Fruit fly (Drosophila melanogaster) whole organism, prepupa: Measurements from ENCODE around the gene CG42781.
A peak's percentile ranks its signal among the peaks of the same experiment; 100 is the strongest.

ENCODE experiments used
- Blimp-1 ChIP-seq: fragments of 200-800 bp; sonication (Bioruptor generic); optimal IDR thresholded peaks from 3 replicates; lab custom pipeline; 2017; ENCODE audit warnings: missing biosample characterization, missing genetic modification characterization, mild to moderate bottlenecking, moderate library complexity, missing genetic modification reagents
- CG1621 ChIP-seq: fragments of 200-800 bp; sonication (Bioruptor generic); optimal IDR thresholded peaks from 3 replicates; lab custom pipeline; 2018; ENCODE audit warnings: missing biosample characterization, mild to moderate bottlenecking, missing genetic modification characterization
- CG3032 ChIP-seq: fragments of 200-800 bp; optimal IDR thresholded peaks from 2 replicates; lab custom pipeline; 2019; ENCODE audit warnings: missing biosample characterization, mild to moderate bottlenecking, missing genetic modification characterization, moderate library complexity
- CG34406 ChIP-seq: fragments of 200-800 bp; sonication (Bioruptor generic); optimal IDR thresholded peaks from 3 replicates; lab custom pipeline; 2016; ENCODE audit warnings: missing biosample characterization, missing genetic modification characterization
- CG6854 ChIP-seq: fragments of 200-800 bp; sonication (Bioruptor generic); optimal IDR thresholded peaks from 2 replicates; lab custom pipeline; 2017; ENCODE audit warnings: missing biosample characterization, mild to moderate bottlenecking, missing genetic modification characterization
- CG7368 ChIP-seq: fragments of 200-800 bp; sonication (Bioruptor generic); optimal IDR thresholded peaks from 3 replicates; lab custom pipeline; 2016; ENCODE audit warnings: missing biosample characterization, missing genetic modification characterization
- CG8119 ChIP-seq: fragments of 200-800 bp; sonication (Bioruptor generic); IDR thresholded peaks from 3 replicates; pipeline ENCODE4 v1.3.6; 2022; ENCODE audit warnings: missing biosample characterization, missing genetic modification characterization
- Ets21C ChIP-seq: fragments of 200-800 bp; sonication (Bioruptor generic); optimal IDR thresholded peaks from 3 replicates; lab custom pipeline; 2016; ENCODE audit warnings: missing biosample characterization, missing genetic modification characterization
- Ets96B ChIP-seq: fragments of 200-800 bp; optimal IDR thresholded peaks from 2 replicates; lab custom pipeline; 2019; ENCODE audit warnings: missing biosample characterization, mild to moderate bottlenecking, missing genetic modification characterization, moderate library complexity
- Hr38 ChIP-seq: sonication (Bioruptor generic); optimal IDR thresholded peaks from 2 replicates; lab custom pipeline; 2016; ENCODE audit warnings: missing biosample characterization, missing genetic modification characterization
- Hr39 ChIP-seq: fragments of 200-800 bp; sonication (Bioruptor generic); optimal IDR thresholded peaks from 2 replicates; lab custom pipeline; 2016; ENCODE audit warnings: missing biosample characterization, missing genetic modification characterization
- Hr4 ChIP-seq: fragments of 200-800 bp; sonication (Bioruptor generic); optimal IDR thresholded peaks from 3 replicates; lab custom pipeline; 2016; ENCODE audit warnings: missing biosample characterization, missing genetic modification characterization
- Lpt ChIP-seq: fragments of 200-800 bp; sonication (Bioruptor generic); optimal IDR thresholded peaks from 3 replicates; lab custom pipeline; 2016; ENCODE audit warnings: missing biosample characterization, missing genetic modification characterization
- Sox14 ChIP-seq: fragments of 200-800 bp; sonication (Bioruptor generic); optimal IDR thresholded peaks from 3 replicates; lab custom pipeline; 2016; ENCODE audit warnings: missing biosample characterization, missing genetic modification characterization
- achi ChIP-seq: fragments of 200-800 bp; sonication (Bioruptor generic); optimal IDR thresholded peaks from 3 replicates; lab custom pipeline; 2016; ENCODE audit warnings: missing biosample characterization, missing genetic modification characterization
- cyc ChIP-seq: fragments of 200-800 bp; sonication (Bioruptor generic); optimal IDR thresholded peaks from 3 replicates; lab custom pipeline; 2016; ENCODE audit warnings: missing biosample characterization, missing genetic modification characterization
- fd59A ChIP-seq: fragments of 200-800 bp; sonication (Bioruptor generic); optimal IDR thresholded peaks from 2 replicates; lab custom pipeline; 2017; ENCODE audit warnings: missing biosample characterization, mild to moderate bottlenecking, missing genetic modification characterization, missing genetic modification reagents
- fd85E ChIP-seq: fragments of 200-800 bp; sonication (Bioruptor generic); optimal IDR thresholded peaks from 3 replicates; lab custom pipeline; 2016; ENCODE audit warnings: missing biosample characterization, missing genetic modification characterization
- fkh ChIP-seq: fragments of 200-800 bp; sonication (Bioruptor generic); optimal IDR thresholded peaks from 3 replicates; lab custom pipeline; 2017; ENCODE audit warnings: missing biosample characterization, mild to moderate bottlenecking, missing genetic modification characterization, moderate library complexity
- lz ChIP-seq: fragments of 200-800 bp; sonication (Bioruptor generic); optimal IDR thresholded peaks from 3 replicates; lab custom pipeline; 2016; ENCODE audit warnings: missing biosample characterization, missing genetic modification characterization
- pdm3 ChIP-seq: fragments of 200-800 bp; sonication (Bioruptor generic); optimal IDR thresholded peaks from 3 replicates; lab custom pipeline; 2016; ENCODE audit warnings: missing biosample characterization, missing genetic modification characterization
- spab ChIP-seq: fragments of 200-800 bp; sonication (Bioruptor generic); optimal IDR thresholded peaks from 2 replicates; lab custom pipeline; 2017; ENCODE audit warnings: missing biosample characterization, mild to moderate bottlenecking, missing genetic modification characterization, missing genetic modification reagents
- svp ChIP-seq: fragments of 200-800 bp; sonication (Bioruptor generic); peaks from one replicate; lab custom pipeline; 2016; ENCODE audit warnings: missing biosample characterization, missing genetic modification characterization
- topi ChIP-seq: fragments of 200-800 bp; sonication (Bioruptor generic); optimal IDR thresholded peaks from 3 replicates; lab custom pipeline; 2016; ENCODE audit warnings: missing biosample characterization, missing genetic modification characterization
- vri ChIP-seq: fragments of 200-800 bp; sonication (Bioruptor generic); optimal IDR thresholded peaks from 3 replicates; lab custom pipeline; 2016; ENCODE audit warnings: missing biosample characterization, mild to moderate bottlenecking, missing genetic modification characterization

Gene CG42781

dm6 chrX:7333858-7334800 is 48.7 kb downstream of the CG42781 start (continued):
- TF ChIP-seq topi (GFP tag; lab: Kevin White, UChicago), result peak; percentile 81
- TF ChIP-seq Hr38 (GFP tag; lab: Kevin White, UChicago), result no peak
- TF ChIP-seq CG3032, result peak; percentile 74
- TF ChIP-seq spab (GFP tag; lab: Kevin White, UChicago), result peak; percentile 74
- TF ChIP-seq Sox14 (GFP tag; lab: Kevin White, UChicago), result peak; percentile 73
- no peak for TF ChIP-seq CG6854 (GFP tag; lab: Kevin White, UChicago)
- peak; percentile 79 for TF ChIP-seq fd59A
- TF ChIP-seq cyc (GFP tag; lab: Kevin White, UChicago), result peak; percentile 67
- TF ChIP-seq Ets96B, result peak; percentile 68
- TF ChIP-seq CG8119 (GFP tag; lab: Robert Waterston, UW), result peak; percentile 58
- TF ChIP-seq Hr4 (GFP tag; lab: Kevin White, UChicago), result peak; percentile 50
- TF ChIP-seq pdm3 (GFP tag; lab: Kevin White, UChicago), result peak; percentile 81
- peak; percentile 79 for TF ChIP-seq achi (GFP tag; lab: Kevin White, UChicago)
- peak; percentile 6 for TF ChIP-seq vri (GFP tag; lab: Kevin White, UChicago)
- TF ChIP-seq CG7368 (GFP tag; lab: Kevin White, UChicago), result peak; percentile 61
- TF ChIP-seq Hr39 (GFP tag; lab: Kevin White, UChicago), result peak; percentile 70
- TF ChIP-seq Lpt (GFP tag; lab: Kevin White, UChicago), result peak; percentile 47
- TF ChIP-seq lz (GFP tag; lab: Kevin White, UChicago), result peak; percentile 69
- TF ChIP-seq fd85E, result peak; percentile 38
- TF ChIP-seq Ets21C, result peak; percentile 50
- peak; percentile 71 for TF ChIP-seq CG34406 (GFP tag; lab: Kevin White, UChicago)

DNA sequence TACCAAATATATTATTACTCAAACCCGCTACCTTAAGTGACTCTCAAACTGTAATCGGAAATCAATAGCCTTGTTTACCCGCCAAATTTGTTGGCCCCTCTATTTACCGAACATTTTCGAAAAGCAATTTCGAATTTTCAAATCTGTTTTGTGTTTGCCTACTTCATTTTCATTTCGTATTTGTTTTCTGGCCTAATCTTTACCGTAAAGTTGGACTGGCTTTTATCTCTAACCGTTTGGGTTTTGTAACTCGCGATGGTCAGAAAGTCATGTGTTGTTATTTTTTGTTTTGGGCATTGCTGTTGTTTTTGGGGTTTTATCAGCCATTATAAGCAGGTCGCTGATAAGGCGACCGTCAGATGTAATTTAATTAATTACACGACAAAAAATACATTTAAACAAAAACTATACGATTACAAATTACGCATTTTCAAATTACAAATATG is 49.5 kb downstream of the CG42781 start:
- no peak for TF ChIP-seq CG1621 (tag; lab: Kevin White, UChicago)
- TF ChIP-seq fkh (GFP tag; lab: Kevin White, UChicago), result peak; percentile 90
- no peak for TF ChIP-seq Blimp-1 (GFP tag; lab: Kevin White, UChicago)
- TF ChIP-seq svp (GFP tag; lab: Kevin White, UChicago), result peak; percentile 21
